Fruit fly (Drosophila melanogaster) whole organism, embryonic: ENCODE results near the gene CG14795.

Experiments used
- ATbp ChIP-seq: fragments of 200-800 bp; sonication (Bioruptor generic); optimal IDR thresholded peaks from 2 replicates; lab custom pipeline; 2017; ENCODE audit warnings: missing biosample characterization, mild to moderate bottlenecking, missing genetic modification characterization, missing genetic modification reagents
- Aef1 ChIP-seq: fragments of 200-800 bp; sonication (Bioruptor generic); IDR thresholded peaks from 3 replicates; pipeline ENCODE4 v1.3.6; 2022; ENCODE audit warnings: missing biosample characterization, missing genetic modification characterization
- CG11093 ChIP-seq: fragments of 200-800 bp; sonication (Bioruptor generic); IDR thresholded peaks from 3 replicates; pipeline ENCODE4 v1.3.6; 2022; ENCODE audit warnings: missing biosample characterization, missing genetic modification characterization
- CG12155 ChIP-seq: fragments of 200-800 bp; sonication (Bioruptor generic); optimal IDR thresholded peaks from 3 replicates; lab custom pipeline; 2016; ENCODE audit warnings: missing biosample characterization, missing genetic modification characterization
- CG12219 ChIP-seq: fragments of 200-800 bp; sonication (Bioruptor generic); optimal IDR thresholded peaks from 3 replicates; lab custom pipeline; 2018; ENCODE audit warnings: missing biosample characterization, mild to moderate bottlenecking, missing genetic modification characterization
- CG13894 ChIP-seq: fragments of 200-800 bp; sonication (Bioruptor generic); optimal IDR thresholded peaks from 3 replicates; lab custom pipeline; 2018; ENCODE audit warnings: missing biosample characterization, mild to moderate bottlenecking, missing genetic modification characterization, moderate library complexity
- CG14667 ChIP-seq: fragments of 200-800 bp; sonication (Bioruptor generic); IDR thresholded peaks from 2 replicates; pipeline ENCODE4 v1.3.6; 2022; ENCODE audit warnings: missing biosample characterization, missing genetic modification characterization
- CG14860 ChIP-seq: fragments of 200-800 bp; sonication (Bioruptor generic); IDR thresholded peaks from 3 replicates; pipeline ENCODE4 v1.3.6; 2022; ENCODE audit warnings: missing biosample characterization, missing genetic modification characterization; ENCODE audit not compliant: partially characterized antibody
- CG1602 ChIP-seq: fragments of 200-800 bp; sonication (Bioruptor generic); optimal IDR thresholded peaks from 3 replicates; lab custom pipeline; 2016; ENCODE audit warnings: missing biosample characterization, missing genetic modification characterization
- CG1603 ChIP-seq: fragments of 200-800 bp; sonication (Bioruptor generic); optimal IDR thresholded peaks from 2 replicates; lab custom pipeline; 2019; ENCODE audit warnings: missing biosample characterization, mild to moderate bottlenecking, missing genetic modification characterization, moderate library complexity
- CG17385 ChIP-seq: fragments of 200-800 bp; sonication (Bioruptor generic); optimal IDR thresholded peaks from 3 replicates; lab custom pipeline; 2018; ENCODE audit warnings: missing biosample characterization, mild to moderate bottlenecking, missing genetic modification characterization
- CG17829 ChIP-seq: fragments of 200-800 bp; optimal IDR thresholded peaks from 2 replicates; lab custom pipeline; 2019; ENCODE audit warnings: missing biosample characterization, mild to moderate bottlenecking, missing genetic modification characterization, moderate library complexity
- CG18011 ChIP-seq: fragments of 200-800 bp; sonication (Bioruptor generic); optimal IDR thresholded peaks from 2 replicates; lab custom pipeline; 2017; ENCODE audit warnings: missing biosample characterization, missing genetic modification characterization, mild to moderate bottlenecking, moderate library complexity, missing genotype
- CG18599 ChIP-seq: fragments of 200-800 bp; sonication (Bioruptor generic); optimal IDR thresholded peaks from 3 replicates; lab custom pipeline; 2017; ENCODE audit warnings: missing biosample characterization, missing genetic modification characterization, mild to moderate bottlenecking, moderate library complexity, missing genetic modification reagents
- CG2129 ChIP-seq: fragments of 200-800 bp; sonication (Bioruptor generic); IDR thresholded peaks from 2 replicates; pipeline ENCODE4 v1.3.6; 2022; ENCODE audit warnings: missing biosample characterization, missing genetic modification characterization; ENCODE audit not compliant: partially characterized antibody
- CG2712 ChIP-seq: fragments of 200-800 bp; optimal IDR thresholded peaks from 3 replicates; lab custom pipeline; 2019; ENCODE audit warnings: missing biosample characterization, mild to moderate bottlenecking, missing genetic modification characterization, moderate library complexity
- CG30403 ChIP-seq: fragments of 200-800 bp; sonication (Bioruptor generic); optimal IDR thresholded peaks from 3 replicates; lab custom pipeline; 2016; ENCODE audit warnings: missing biosample characterization, missing genetic modification characterization
- CG31224 ChIP-seq: fragments of 200-800 bp; sonication (Bioruptor generic); IDR thresholded peaks from 2 replicates; pipeline ENCODE4 v1.3.6; 2022; ENCODE audit warnings: missing biosample characterization, missing genetic modification characterization
- CG4707 ChIP-seq: fragments of 200-800 bp; sonication (Bioruptor generic); optimal IDR thresholded peaks from 2 replicates; lab custom pipeline; 2018; ENCODE audit warnings: missing biosample characterization, mild to moderate bottlenecking, missing genetic modification characterization, moderate library complexity
- CG7271 ChIP-seq: fragments of 200-800 bp; sonication (Bioruptor generic); optimal IDR thresholded peaks from 2 replicates; lab custom pipeline; 2018; ENCODE audit warnings: missing biosample characterization, mild to moderate bottlenecking, missing genetic modification characterization, moderate library complexity
- CG7839 ChIP-seq: fragments of 200-800 bp; sonication (Bioruptor generic); optimal IDR thresholded peaks from 3 replicates; lab custom pipeline; 2018; ENCODE audit warnings: missing biosample characterization, mild to moderate bottlenecking, missing genetic modification characterization, moderate library complexity
- CG9817 ChIP-seq: fragments of 200-800 bp; sonication (Bioruptor generic); optimal IDR thresholded peaks from 2 replicates; lab custom pipeline; 2018; ENCODE audit warnings: missing biosample characterization, mild to moderate bottlenecking, missing genetic modification characterization, moderate library complexity
- CrebB ChIP-seq: fragments of 200-800 bp; sonication (Bioruptor generic); optimal IDR thresholded peaks from 3 replicates; lab custom pipeline; 2018; ENCODE audit warnings: missing biosample characterization, mild to moderate bottlenecking, missing genetic modification characterization
- D19B ChIP-seq: fragments of 200-800 bp; sonication (Bioruptor generic); optimal IDR thresholded peaks from 2 replicates; lab custom pipeline; 2017; ENCODE audit warnings: missing biosample characterization, mild to moderate bottlenecking, missing genetic modification characterization
- Dad ChIP-seq: fragments of 200-800 bp; sonication (Bioruptor generic); optimal IDR thresholded peaks from 3 replicates; lab custom pipeline; 2016; ENCODE audit warnings: missing biosample characterization, missing genetic modification characterization
- Fer3 ChIP-seq: fragments of 200-800 bp; sonication (Bioruptor generic); optimal IDR thresholded peaks from 2 replicates; lab custom pipeline; 2018; ENCODE audit warnings: missing biosample characterization, mild to moderate bottlenecking, missing genetic modification characterization, moderate library complexity
- H15 ChIP-seq: fragments of 200-800 bp; sonication (Bioruptor generic); IDR thresholded peaks from 3 replicates; pipeline ENCODE4 v1.3.6; 2022; ENCODE audit warnings: missing biosample characterization, missing genetic modification characterization
- Hmx ChIP-seq: fragments of 200-800 bp; sonication (Bioruptor generic); optimal IDR thresholded peaks from 2 replicates; lab custom pipeline; 2016; ENCODE audit warnings: missing biosample characterization, missing genetic modification characterization
- Hr51 ChIP-seq, 2 experiments: fragments of 200-800 bp; sonication (Bioruptor generic); optimal IDR thresholded peaks; 2 replicates in 1 of 2; 3 replicates in 1 of 2; lab custom pipeline; 2016 to 2018; ENCODE audit warnings: missing biosample characterization in 2 of 2, missing genetic modification characterization in 2 of 2, mild to moderate bottlenecking in 1 of 2, moderate library complexity in 1 of 2
- Lhr ChIP-seq: fragments of 200-800 bp; sonication (Bioruptor generic); optimal IDR thresholded peaks from 3 replicates; lab custom pipeline; 2017; ENCODE audit warnings: mild to moderate bottlenecking, missing biosample characterization, missing genetic modification reagents, missing genetic modification characterization
- Lpt ChIP-seq: fragments of >200 bp; optimal IDR thresholded peaks from 2 replicates; lab custom pipeline; 2018; ENCODE audit warnings: missing biosample characterization, missing genetic modification characterization
- Neu2 ChIP-seq: fragments of 200-800 bp; sonication (Bioruptor generic); optimal IDR thresholded peaks from 3 replicates; lab custom pipeline; 2016; ENCODE audit warnings: missing biosample characterization, missing genetic modification characterization, borderline replicate concordance
- Trl ChIP-seq, 3 experiments: fragments of >200 bp in 2 of 3; fragments of 200-800 bp in 1 of 3; sonication (Bioruptor generic) in 1 of 3; optimal IDR thresholded peaks; 2 replicates in 1 of 3; 3 replicates in 2 of 3; lab custom pipeline; 2016 to 2017; ENCODE audit warnings: missing biosample characterization in 1 of 3, missing genetic modification characterization in 1 of 3
- bowl ChIP-seq: fragments of 200-800 bp; sonication (Bioruptor generic); IDR thresholded peaks from 2 replicates; pipeline ENCODE4 v1.3.6; 2022; ENCODE audit warnings: missing biosample characterization, missing genetic modification characterization
- bsh ChIP-seq, 2 experiments: fragments of 200-800 bp; sonication (Bioruptor generic); optimal IDR thresholded peaks; 2 replicates each; lab custom pipeline; 2017 to 2018; ENCODE audit warnings: mild to moderate bottlenecking in 2 of 2, missing biosample characterization in 2 of 2, missing genetic modification characterization in 2 of 2, moderate library complexity in 1 of 2
- dati ChIP-seq: fragments of 200-800 bp; sonication (Bioruptor generic); IDR thresholded peaks from 2 replicates; pipeline ENCODE4 v1.3.6; 2022; ENCODE audit warnings: missing biosample characterization, missing genetic modification characterization
- eve ChIP-seq, 2 experiments: fragments of >200 bp; optimal IDR thresholded peaks; 2 replicates each; lab custom pipeline; 2017; ENCODE audit warnings: missing biosample characterization in 2 of 2, missing genetic modification characterization in 2 of 2
- gsb-n ChIP-seq: fragments of 200-800 bp; sonication (Bioruptor generic); optimal IDR thresholded peaks from 3 replicates; lab custom pipeline; 2018; ENCODE audit warnings: missing biosample characterization, mild to moderate bottlenecking, missing genetic modification characterization
- hth ChIP-seq: fragments of >200 bp; optimal IDR thresholded peaks from 2 replicates; lab custom pipeline; 2017; ENCODE audit warnings: inconsistent platforms
- kay ChIP-seq: fragments of 200-800 bp; sonication (Bioruptor generic); optimal IDR thresholded peaks from 2 replicates; lab custom pipeline; 2016; ENCODE audit warnings: missing biosample characterization, missing genetic modification characterization
- mirr ChIP-seq: fragments of 200-800 bp; sonication (Bioruptor generic); optimal IDR thresholded peaks from 3 replicates; lab custom pipeline; 2018; ENCODE audit warnings: missing biosample characterization, mild to moderate bottlenecking, missing genetic modification characterization
- onecut ChIP-seq: fragments of 200-800 bp; sonication (Bioruptor generic); IDR thresholded peaks from 2 replicates; pipeline ENCODE4 v1.3.6; 2022; ENCODE audit warnings: missing biosample characterization, missing genetic modification characterization
- shn ChIP-seq: fragments of 200-800 bp; sonication (Bioruptor generic); optimal IDR thresholded peaks from 3 replicates; lab custom pipeline; 2016; ENCODE audit warnings: missing biosample characterization, missing genetic modification characterization
- slou ChIP-seq: fragments of 200-800 bp; sonication (Bioruptor generic); optimal IDR thresholded peaks from 3 replicates; lab custom pipeline; 2016; ENCODE audit warnings: missing biosample characterization, missing genetic modification characterization
- stwl ChIP-seq: fragments of 200-800 bp; sonication (Bioruptor generic); optimal IDR thresholded peaks from 3 replicates; lab custom pipeline; 2018; ENCODE audit warnings: missing biosample characterization, mild to moderate bottlenecking, missing genetic modification characterization, moderate library complexity
- tx ChIP-seq: fragments of 200-800 bp; sonication (Bioruptor generic); optimal IDR thresholded peaks from 2 replicates; lab custom pipeline; 2016; ENCODE audit warnings: missing biosample characterization, missing genetic modification characterization
- vfl ChIP-seq: fragments of 200-800 bp; sonication (Bioruptor generic); optimal IDR thresholded peaks from 2 replicates; lab custom pipeline; 2016; ENCODE audit warnings: missing biosample characterization, missing genetic modification characterization
- zen2 ChIP-seq: fragments of 200-800 bp; sonication (Bioruptor generic); IDR thresholded peaks from 3 replicates; pipeline ENCODE4 v1.3.6; 2022; ENCODE audit warnings: missing biosample characterization, missing genetic modification characterization; ENCODE audit not compliant: partially characterized antibody

Gene CG14795

dm6 chrX:1478276-1479122 lies 34.1 kb downstream of the CG14795 start, which contains the start of gene rush (continued):
- TF ChIP-seq CG11093 (GFP tag; lab: Robert Waterston, UW) = no peak
- no peak for TF ChIP-seq Hmx
- TF ChIP-seq vfl = no peak
- TF ChIP-seq CG14667 (GFP tag; lab: Robert Waterston, UW) = no peak
- no peak for TF ChIP-seq Neu2 (GFP tag; lab: Kevin White, UChicago)
- TF ChIP-seq Trl (optimal IDR thresholded peaks at IDR 0.05; lab: Kevin White, UChicago) = no peak
- TF ChIP-seq Trl (GFP tag; optimal IDR thresholded peaks at IDR 0.05; lab: Kevin White, UChicago) = no peak
- TF ChIP-seq shn (GFP tag; lab: Kevin White, UChicago) = no peak
- peak; percentile 49 for TF ChIP-seq CG17829 (tag; lab: Kevin White, UChicago)
- no peak for TF ChIP-seq slou
- peak; percentile 27 for TF ChIP-seq stwl
- TF ChIP-seq CG17385 (GFP tag; lab: Kevin White, UChicago) = peak; percentile 7
- no peak for TF ChIP-seq H15 (GFP tag; lab: Robert Waterston, UW)
- TF ChIP-seq hth (lab: Kevin White, UChicago) = no peak
- no peak for TF ChIP-seq CG31224
- TF ChIP-seq CG2129 (GFP tag; lab: Robert Waterston, UW) = no peak
- no peak for TF ChIP-seq mirr
- TF ChIP-seq Dad (GFP tag; lab: Kevin White, UChicago) = peak; percentile 31
- TF ChIP-seq kay (GFP tag; lab: Kevin White, UChicago) = peak; percentile 83
- peak; percentile 42 for TF ChIP-seq CG30403 (GFP tag; lab: Kevin White, UChicago)
- no peak for TF ChIP-seq gsb-n (tag; lab: Kevin White, UChicago)
- no peak for TF ChIP-seq bowl
- TF ChIP-seq CG2712 = peak; percentile 9
- TF ChIP-seq ATbp (GFP tag; lab: Kevin White, UChicago) = peak; percentile 4
- peak; percentile 57 for TF ChIP-seq CG1603 (tag; lab: Kevin White, UChicago)
- TF ChIP-seq CG12219 = no peak
- TF ChIP-seq CG9817 (tag; lab: Kevin White, UChicago) = peak; percentile 35
- TF ChIP-seq dati (GFP tag; lab: Robert Waterston, UW) = no peak
- TF ChIP-seq D19B (GFP tag; lab: Kevin White, UChicago) = no peak
- TF ChIP-seq CG12155 (GFP tag; lab: Kevin White, UChicago) = peak; percentile 37
- TF ChIP-seq eve (GFP tag; optimal IDR thresholded peaks at IDR 0.05; lab: Kevin White, UChicago) = no peak
- TF ChIP-seq zen2 (GFP tag; lab: Robert Waterston, UW) = no peak
- TF ChIP-seq Aef1 (GFP tag; lab: Robert Waterston, UW) = 0 out of 3 replicates have a peak, but pooled peaks have one; percentile 21
- TF ChIP-seq CG7271 = no peak
- TF ChIP-seq CG18011 (GFP tag; lab: Kevin White, UChicago) = no peak
- TF ChIP-seq CG7839 (tag; lab: Kevin White, UChicago) = peak; percentile 0
- peak; percentile 18 for TF ChIP-seq CG1602
- peak in 1 of 2 experiments; percentile 26 for TF ChIP-seq bsh (GFP tag; optimal IDR thresholded peaks at IDR 0.05; lab: Kevin White, UChicago)
- 0 out of 3 replicates have a peak, but pooled peaks have one; percentile 38 for TF ChIP-seq CG14860 (GFP tag; lab: Robert Waterston, UW)
- TF ChIP-seq Fer3 (tag; lab: Kevin White, UChicago) = peak; percentile 7
- no peak for TF ChIP-seq Lpt (GFP tag; lab: Kevin White, UChicago)
- TF ChIP-seq Hr51 (GFP tag; optimal IDR thresholded peaks at IDR 0.05; lab: Kevin White, UChicago) = no peak
- TF ChIP-seq tx (GFP tag; lab: Kevin White, UChicago) = no peak
- peak; percentile 10 for TF ChIP-seq Lhr (GFP tag; lab: Kevin White, UChicago)
- TF ChIP-seq onecut (GFP tag; lab: Robert Waterston, UW) = no peak
- TF ChIP-seq CG4707 = no peak
- no peak for TF ChIP-seq CrebB (tag; lab: Kevin White, UChicago)
- TF ChIP-seq CG13894 (tag; lab: Kevin White, UChicago) = no peak
- peak; percentile 41 for TF ChIP-seq CG18599 (GFP tag; lab: Kevin White, UChicago)
